Worm (Caenorhabditis elegans) whole organism, L4 larva: ENCODE data around the gene C37H5.13.

Source experiments
- aha-1 ChIP-seq: fragments of 150-350 bp; peaks from one replicate; lab custom pipeline; 2014; ENCODE audit warnings: missing biosample characterization, missing genetic modification characterization
- ceh-32 ChIP-seq: sonication (generic microtip); optimal IDR thresholded peaks from 2 replicates; lab custom pipeline; 2016; ENCODE audit warnings: mild to moderate bottlenecking, missing genetic modification characterization, missing compliant biosample characterization; ENCODE audit not compliant: poor library complexity
- ceh-44 ChIP-seq: fragments of 200-800 bp; sonication (Bioruptor generic); IDR thresholded peaks from 2 replicates; pipeline ENCODE4 v1.3.6; 2022; ENCODE audit warnings: missing genetic modification reagents, missing genetic modification characterization, missing compliant biosample characterization
- ceh-62 ChIP-seq: sonication (generic microtip); optimal IDR thresholded peaks from 2 replicates; lab custom pipeline; 2017; ENCODE audit warnings: missing biosample characterization, missing genetic modification characterization
- cey-2 ChIP-seq: sonication (generic microtip); optimal IDR thresholded peaks from 3 replicates; lab custom pipeline; 2017; ENCODE audit warnings: missing genetic modification characterization, mild to moderate bottlenecking, missing compliant biosample characterization, antibody characterized with exemption, borderline replicate concordance; ENCODE audit not compliant: insufficient read depth
- daf-12 ChIP-seq: fragments of 150-350 bp; optimal IDR thresholded peaks from 2 replicates; lab custom pipeline; 2014; ENCODE audit warnings: missing biosample characterization, missing genetic modification reagents, missing genetic modification characterization
- daf-16 ChIP-seq, 3 experiments: sonication (generic microtip); optimal IDR thresholded peaks; 2 replicates each; lab custom pipeline; 2016 to 2017; ENCODE audit warnings: missing genetic modification characterization in 3 of 3, missing genetic modification reagents in 3 of 3, mild to moderate bottlenecking in 2 of 3, missing compliant biosample characterization in 2 of 3, missing biosample characterization in 1 of 3, moderate library complexity in 1 of 3
- daf-19 ChIP-seq: fragments of 200-800 bp; sonication (Bioruptor generic); conservative IDR thresholded peaks from 2 replicates; pipeline ENCODE4 v1.3.6; 2022; ENCODE audit warnings: missing genetic modification characterization, missing compliant biosample characterization
- dpl-1 ChIP-seq: fragments of 150-350 bp; optimal IDR thresholded peaks from 2 replicates; lab custom pipeline; 2014; ENCODE audit warnings: missing biosample characterization, missing genetic modification reagents, missing genetic modification characterization
- dve-1 ChIP-seq: sonication (generic microtip); optimal IDR thresholded peaks from 2 replicates; lab custom pipeline; 2017; ENCODE audit warnings: antibody characterized with exemption, mild to moderate bottlenecking, missing genetic modification characterization, missing compliant biosample characterization; ENCODE audit not compliant: insufficient read depth
- egl-27 ChIP-seq: sonication (generic microtip); optimal IDR thresholded peaks from 3 replicates; lab custom pipeline; 2017; ENCODE audit warnings: missing biosample characterization, missing genetic modification reagents, missing genetic modification characterization
- gei-8 ChIP-seq: fragments of 200-800 bp; sonication (Bioruptor generic); optimal IDR thresholded peaks from 2 replicates; lab custom pipeline; 2018; ENCODE audit warnings: mild to moderate bottlenecking, missing genetic modification characterization, missing compliant biosample characterization
- hif-1 ChIP-seq, 2 experiments: sonication (generic microtip); optimal IDR thresholded peaks; 2 replicates each; lab custom pipeline; 2016 to 2017; ENCODE audit warnings: missing compliant biosample characterization in 2 of 2, missing genetic modification characterization in 2 of 2, missing genetic modification reagents in 2 of 2, missing genotype in 2 of 2, mild to moderate bottlenecking in 1 of 2
- hlh-11 ChIP-seq: fragments of 200-800 bp; sonication (Bioruptor generic); optimal IDR thresholded peaks from 2 replicates; lab custom pipeline; 2018; ENCODE audit warnings: mild to moderate bottlenecking, missing genetic modification characterization, missing compliant biosample characterization
- hlh-30 ChIP-seq: sonication (generic microtip); optimal IDR thresholded peaks from 2 replicates; lab custom pipeline; 2017; ENCODE audit warnings: antibody characterized with exemption, mild to moderate bottlenecking, missing genetic modification characterization, missing compliant biosample characterization; ENCODE audit not compliant: insufficient read depth
- lin-15B ChIP-seq: fragments of 150-350 bp; sonication (generic microtip); optimal IDR thresholded peaks from 3 replicates; lab custom pipeline; 2014; ENCODE audit warnings: missing biosample characterization, missing genetic modification characterization
- lsy-2 ChIP-seq, 2 experiments: fragments of 150-350 bp in 1 of 2; sonication (generic microtip) in 1 of 2; optimal IDR thresholded peaks; 2 replicates each; lab custom pipeline; 2014 to 2017; ENCODE audit warnings: missing biosample characterization in 2 of 2, missing genetic modification characterization in 2 of 2
- mdl-1 ChIP-seq, 2 experiments: fragments of 150-350 bp in 1 of 2; sonication (generic microtip) in 1 of 2; optimal IDR thresholded peaks; 2 replicates each; lab custom pipeline; 2014 to 2017; ENCODE audit warnings: missing biosample characterization in 2 of 2, missing genetic modification characterization in 2 of 2
- mep-1 ChIP-seq: fragments of 150-350 bp; sonication (generic microtip); optimal IDR thresholded peaks from 3 replicates; lab custom pipeline; 2014; ENCODE audit warnings: missing biosample characterization, missing genetic modification characterization
- mes-2 ChIP-seq: sonication (generic microtip); optimal IDR thresholded peaks from 2 replicates; lab custom pipeline; 2016; ENCODE audit warnings: missing genotype, mild to moderate bottlenecking, missing genetic modification characterization, missing compliant biosample characterization; ENCODE audit not compliant: poor library complexity, severe bottlenecking
- nhr-10 ChIP-seq: fragments of 150-350 bp; optimal IDR thresholded peaks from 2 replicates; lab custom pipeline; 2014; ENCODE audit warnings: missing biosample characterization, missing genetic modification characterization
- nhr-102 ChIP-seq: sonication (generic microtip); optimal IDR thresholded peaks from 2 replicates; lab custom pipeline; 2016; ENCODE audit warnings: mild to moderate bottlenecking, missing genetic modification characterization, moderate library complexity, missing compliant biosample characterization
- nhr-11 ChIP-seq: fragments of 150-350 bp; optimal IDR thresholded peaks from 2 replicates; lab custom pipeline; 2014; ENCODE audit warnings: missing biosample characterization, missing genetic modification characterization
- nhr-28 ChIP-seq: fragments of 150-350 bp; optimal IDR thresholded peaks from 2 replicates; lab custom pipeline; 2014; ENCODE audit warnings: missing biosample characterization, missing genetic modification characterization
- nhr-48 ChIP-seq: sonication (generic microtip); optimal IDR thresholded peaks from 2 replicates; lab custom pipeline; 2016; ENCODE audit warnings: mild to moderate bottlenecking, missing genetic modification characterization, missing compliant biosample characterization
- nhr-76 ChIP-seq: fragments of 150-350 bp; optimal IDR thresholded peaks from 2 replicates; lab custom pipeline; 2014; ENCODE audit warnings: missing biosample characterization, missing genetic modification characterization
- unc-62 ChIP-seq, 3 experiments: fragments of 150-350 bp in 1 of 3; sonication (generic microtip); optimal IDR thresholded peaks in 2 of 3; peaks in 1 of 3; 1 replicate in 1 of 3; 2 replicates in 2 of 3; lab custom pipeline; 2014 to 2017; ENCODE audit warnings: missing biosample characterization in 3 of 3, missing genetic modification characterization in 3 of 3, missing genetic modification reagents in 3 of 3, missing genotype in 1 of 3
- zag-1 ChIP-seq: fragments of 150-350 bp; optimal IDR thresholded peaks from 2 replicates; lab custom pipeline; 2014; ENCODE audit warnings: missing biosample characterization, missing genetic modification characterization
- ztf-7 ChIP-seq: fragments of 150-350 bp; optimal IDR thresholded peaks from 2 replicates; lab custom pipeline; 2014; ENCODE audit warnings: missing biosample characterization, missing genetic modification characterization

C37H5.13 gene

DNA sequence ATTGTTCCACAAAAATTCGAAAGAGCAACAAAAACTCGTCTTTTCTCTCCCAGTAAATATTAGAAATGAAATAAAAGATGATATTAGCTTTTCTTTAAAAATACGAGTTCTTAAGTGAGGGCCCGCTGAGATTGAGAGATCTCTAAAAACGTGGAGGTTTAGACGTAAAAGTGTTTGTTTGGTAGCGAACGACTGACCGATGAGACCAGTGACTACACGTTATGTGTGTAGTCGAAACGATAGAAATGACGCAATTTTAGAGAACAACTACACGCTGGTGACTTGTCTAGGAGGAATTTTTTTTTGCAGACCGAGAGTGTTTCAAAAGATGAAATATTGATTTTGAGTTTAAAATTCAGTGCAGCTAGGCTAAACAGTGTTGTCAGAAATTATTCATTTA is at the start of gene C37H5.13:
TSS of gene C37H5.13 (minus strand) at position 229 of the 400 bp plus-strand sequence.
- peak in 1 of 2 experiments; percentile 19 for TF ChIP-seq lsy-2 (tag; optimal IDR thresholded peaks at IDR 0.05; lab: Kevin White, UChicago)
- TF ChIP-seq ztf-7 (tag; lab: Kevin White, UChicago) = peak; percentile 56
- peak in 1 of 2 experiments; percentile 27 for TF ChIP-seq mdl-1 (tag; optimal IDR thresholded peaks at IDR 0.05; lab: Kevin White, UChicago)
- TF ChIP-seq ceh-32 = no peak
- no peak for TF ChIP-seq daf-16 (GFP tag; optimal IDR thresholded peaks at IDR 0.05; lab: Kevin White, UChicago)
- TF ChIP-seq daf-16 (tag; optimal IDR thresholded peaks at IDR 0.05; lab: Kevin White, UChicago) = peak; percentile 42
- TF ChIP-seq nhr-76 (tag; lab: Kevin White, UChicago) = no peak
- no peak for TF ChIP-seq ceh-62 (tag; lab: Kevin White, UChicago)
- TF ChIP-seq daf-19 (GFP tag; lab: Robert Waterston, UW) = no peak
- peak in 1 of 2 experiments; percentile 2 for TF ChIP-seq hif-1 (tag; optimal IDR thresholded peaks at IDR 0.05; lab: Kevin White, UChicago)
- no peak for TF ChIP-seq lin-15B (tag; lab: Kevin White, UChicago)
- TF ChIP-seq nhr-11 (tag; lab: Kevin White, UChicago) = peak; percentile 11
- TF ChIP-seq ceh-44 = no peak
- peak; percentile 45 for TF ChIP-seq dve-1 (tag; lab: Kevin White, UChicago)
- TF ChIP-seq nhr-28 (tag; lab: Kevin White, UChicago) = peak; percentile 98
- TF ChIP-seq dpl-1 (GFP tag; lab: Kevin White, UChicago) = no peak
- TF ChIP-seq mep-1 (tag; lab: Kevin White, UChicago) = peak; percentile 28
- TF ChIP-seq hlh-30 = peak; percentile 48
- no peak for TF ChIP-seq gei-8 (GFP tag; lab: Kevin White, UChicago)

DNA sequence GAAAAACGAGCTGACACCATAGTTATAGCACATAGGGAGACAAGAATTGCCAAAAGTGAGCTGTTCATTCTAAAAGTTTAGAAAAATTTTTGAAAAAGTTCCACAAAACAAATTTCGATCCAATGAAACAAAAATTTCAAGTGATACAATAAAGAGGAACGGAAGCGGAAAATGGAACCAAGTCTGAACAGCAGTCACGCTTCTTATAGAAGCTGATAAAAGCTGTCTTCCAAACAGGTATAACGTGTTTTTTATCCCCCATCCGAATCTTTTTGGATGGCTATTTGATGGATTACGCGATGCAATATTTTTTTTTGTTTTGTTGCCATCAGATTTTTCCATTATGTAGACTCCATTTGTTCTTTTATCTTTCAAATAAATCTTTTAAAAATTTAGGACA is 49.5 kb upstream of the C37H5.13 start, which contains the start of gene H23N18.5:
TSS of gene H23N18.5 (minus strand) at position 69 of the 400 bp plus-strand sequence.
- TF ChIP-seq nhr-102 (tag; lab: Kevin White, UChicago) (no peak), zag-1 (tag; lab: Kevin White, UChicago) (no peak), mdl-1 (tag; optimal IDR thresholded peaks at IDR 0.05; lab: Kevin White, UChicago) (peak in 1 of 2 experiments; percentile 33), nhr-48 (tag; lab: Kevin White, UChicago) (peak; percentile 19), aha-1 (tag; lab: Kevin White, UChicago) (peak; percentile 32), hlh-11 (tag; lab: Kevin White, UChicago) (peak; percentile 16), egl-27 (tag; lab: Kevin White, UChicago) (no peak), daf-12 (no peak), nhr-28 (tag; lab: Kevin White, UChicago) (peak; percentile 43)

DNA sequence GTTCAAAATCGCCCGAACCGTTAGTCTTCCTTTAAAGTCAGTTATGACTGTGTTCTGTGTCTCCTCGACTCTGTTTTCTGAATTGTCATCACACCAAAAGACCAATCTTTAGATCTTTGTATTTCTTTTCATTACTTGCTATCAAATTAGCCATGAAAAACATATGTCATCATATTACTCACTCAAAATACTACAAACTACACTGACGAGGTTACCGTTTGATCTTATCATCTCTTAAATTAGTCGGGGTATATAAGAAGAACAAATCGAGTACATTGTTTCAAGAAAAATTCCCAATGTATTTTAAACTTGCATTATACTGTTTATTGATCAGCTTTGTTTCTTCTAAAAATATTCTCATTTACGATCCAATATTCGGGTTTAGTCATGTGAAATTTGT is 45.8 kb upstream of the C37H5.13 start, which contains the start of gene ugt-13:
TSS of gene ugt-13 (plus strand) at position 294 of the 400 bp plus-strand sequence.
- TF ChIP-seq aha-1 (tag; lab: Kevin White, UChicago) (peak; percentile 73), nhr-48 (tag; lab: Kevin White, UChicago) (peak; percentile 39), hlh-30 (peak; percentile 9), nhr-102 (tag; lab: Kevin White, UChicago) (peak; percentile 33), hif-1 (tag; optimal IDR thresholded peaks at IDR 0.05; lab: Kevin White, UChicago) (no peak), mep-1 (tag; lab: Kevin White, UChicago) (peak; percentile 61), mes-2 (no peak), cey-2 (tag; lab: Kevin White, UChicago) (peak; percentile 47), lsy-2 (tag; optimal IDR thresholded peaks at IDR 0.05; lab: Kevin White, UChicago) (peak in 1 of 2 experiments; percentile 28), nhr-28 (tag; lab: Kevin White, UChicago) (peak; percentile 94), nhr-10 (tag; lab: Kevin White, UChicago) (no peak), ztf-7 (tag; lab: Kevin White, UChicago) (peak; percentile 97), ceh-44 (no peak)

DNA sequence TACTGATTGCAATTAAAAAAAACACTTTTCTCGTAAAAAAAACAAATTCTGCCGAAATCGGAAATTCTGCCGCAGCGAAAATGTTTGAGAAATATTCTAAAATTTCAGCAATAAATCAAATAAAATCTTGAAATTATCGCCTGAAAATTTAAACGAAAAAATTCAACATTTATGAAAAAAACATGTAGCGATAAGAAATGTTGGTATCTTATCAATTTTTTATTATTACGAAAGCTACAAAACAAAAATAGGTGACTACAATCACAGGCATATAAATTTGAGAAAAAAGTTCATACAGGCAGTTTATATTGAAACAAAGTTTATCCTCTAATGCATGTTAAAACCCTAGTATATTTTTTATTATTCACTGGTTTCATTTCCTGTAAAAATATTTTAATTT is 43.2 kb upstream of the C37H5.13 start, which contains the start of gene ugt-14:
TSS of gene ugt-14 (plus strand) at position 301 of the 400 bp plus-strand sequence.
- TF ChIP-seq unc-62 (GFP tag; optimal IDR thresholded peaks at IDR 0.05 in 1 of 2; lab: Kevin White, UChicago) (no peak), unc-62 (tag; optimal IDR thresholded peaks at IDR 0.05; lab: Kevin White, UChicago) (no peak), nhr-28 (tag; lab: Kevin White, UChicago) (peak; percentile 88)
